Fruit fly (Drosophila melanogaster) whole organism, embryonic: ENCODE measurements around the gene ple.

Experiments used
- Atf6 ChIP-seq: fragments of 200-800 bp; sonication (Bioruptor generic); IDR thresholded peaks from 2 replicates; pipeline ENCODE4 v1.3.6; 2022; ENCODE audit warnings: missing biosample characterization, missing genetic modification characterization
- Bdp1 ChIP-seq: fragments of 200-800 bp; sonication (Bioruptor generic); optimal IDR thresholded peaks from 3 replicates; lab custom pipeline; 2016; ENCODE audit warnings: missing biosample characterization, missing genetic modification characterization
- Bgb ChIP-seq: fragments of 200-800 bp; sonication (Bioruptor generic); IDR thresholded peaks from 2 replicates; pipeline ENCODE4 v1.3.6; 2022; ENCODE audit warnings: missing biosample characterization, missing genetic modification characterization; ENCODE audit not compliant: partially characterized antibody
- CG10267 ChIP-seq: fragments of 200-800 bp; sonication (Bioruptor generic); optimal IDR thresholded peaks from 2 replicates; lab custom pipeline; 2018; ENCODE audit warnings: missing biosample characterization, mild to moderate bottlenecking, missing genetic modification characterization, moderate library complexity
- CG10274 ChIP-seq: fragments of 200-800 bp; sonication (Bioruptor generic); optimal IDR thresholded peaks from 3 replicates; lab custom pipeline; 2017; ENCODE audit warnings: missing biosample characterization, mild to moderate bottlenecking, missing genetic modification characterization
- CG10366 ChIP-seq: fragments of 200-800 bp; sonication (Bioruptor generic); IDR thresholded peaks from 2 replicates; pipeline ENCODE4 v1.3.6; 2022; ENCODE audit warnings: missing biosample characterization, missing genetic modification characterization
- CG11398 ChIP-seq: fragments of 200-800 bp; sonication (Bioruptor generic); optimal IDR thresholded peaks from 2 replicates; lab custom pipeline; 2016; ENCODE audit warnings: missing biosample characterization, missing genetic modification characterization
- CG14667 ChIP-seq: fragments of 200-800 bp; sonication (Bioruptor generic); IDR thresholded peaks from 2 replicates; pipeline ENCODE4 v1.3.6; 2022; ENCODE audit warnings: missing biosample characterization, missing genetic modification characterization
- CG1529 ChIP-seq: fragments of 200-800 bp; sonication (Bioruptor generic); optimal IDR thresholded peaks from 3 replicates; lab custom pipeline; 2018; ENCODE audit warnings: missing biosample characterization, missing genetic modification characterization
- CG15696 ChIP-seq: fragments of 200-800 bp; sonication (Bioruptor generic); optimal IDR thresholded peaks from 2 replicates; lab custom pipeline; 2019; ENCODE audit warnings: missing biosample characterization, mild to moderate bottlenecking, missing genetic modification characterization, moderate library complexity
- CG1832 ChIP-seq: fragments of 200-800 bp; sonication (Bioruptor generic); optimal IDR thresholded peaks from 2 replicates; lab custom pipeline; 2017; ENCODE audit warnings: missing biosample characterization, mild to moderate bottlenecking, missing genetic modification characterization, inconsistent platforms
- CG18599 ChIP-seq: fragments of 200-800 bp; sonication (Bioruptor generic); optimal IDR thresholded peaks from 3 replicates; lab custom pipeline; 2017; ENCODE audit warnings: missing biosample characterization, missing genetic modification characterization, mild to moderate bottlenecking, moderate library complexity, missing genetic modification reagents
- CG4730 ChIP-seq: fragments of 200-800 bp; sonication (Bioruptor generic); IDR thresholded peaks from 2 replicates; pipeline ENCODE4 v1.3.6; 2022; ENCODE audit warnings: missing biosample characterization, missing genetic modification characterization
- CG7556 ChIP-seq: fragments of 200-800 bp; sonication (Bioruptor generic); optimal IDR thresholded peaks from 2 replicates; lab custom pipeline; 2017; ENCODE audit warnings: missing biosample characterization, mild to moderate bottlenecking, missing genetic modification characterization
- Doc3 ChIP-seq: fragments of 200-800 bp; sonication (Bioruptor generic); IDR thresholded peaks from 3 replicates; pipeline ENCODE4 v1.3.6; 2022; ENCODE audit warnings: missing biosample characterization, missing genetic modification characterization; ENCODE audit not compliant: partially characterized antibody
- Dref ChIP-seq: fragments of 200-800 bp; sonication (Bioruptor generic); IDR thresholded peaks from 2 replicates; pipeline ENCODE4 v1.3.6; 2022; ENCODE audit warnings: missing biosample characterization, missing genetic modification characterization
- ERR ChIP-seq: fragments of 200-800 bp; sonication (Bioruptor generic); optimal IDR thresholded peaks from 2 replicates; lab custom pipeline; 2016; ENCODE audit warnings: missing biosample characterization, missing genetic modification characterization
- Fer1 ChIP-seq: fragments of 200-800 bp; sonication (Bioruptor generic); optimal IDR thresholded peaks from 2 replicates; lab custom pipeline; 2017; ENCODE audit warnings: missing biosample characterization, mild to moderate bottlenecking, missing genetic modification characterization
- Hmr ChIP-seq: fragments of 200-800 bp; sonication (Bioruptor generic); optimal IDR thresholded peaks from 3 replicates; lab custom pipeline; 2017; ENCODE audit warnings: mild to moderate bottlenecking, missing biosample characterization, missing genetic modification reagents, missing genetic modification characterization
- Lhr ChIP-seq: fragments of 200-800 bp; sonication (Bioruptor generic); optimal IDR thresholded peaks from 3 replicates; lab custom pipeline; 2017; ENCODE audit warnings: mild to moderate bottlenecking, missing biosample characterization, missing genetic modification reagents, missing genetic modification characterization
- Mrtf ChIP-seq: fragments of 200-800 bp; sonication (Bioruptor generic); IDR thresholded peaks from 3 replicates; pipeline ENCODE4 v1.3.6; 2022; ENCODE audit warnings: missing biosample characterization, missing genetic modification characterization
- Rfx ChIP-seq: fragments of 200-800 bp; sonication (Bioruptor generic); IDR thresholded peaks from 2 replicates; pipeline ENCODE4 v1.3.6; 2022; ENCODE audit warnings: missing biosample characterization, missing genetic modification characterization
- Six4 ChIP-seq: fragments of 200-800 bp; sonication (Bioruptor generic); optimal IDR thresholded peaks from 2 replicates; lab custom pipeline; 2016; ENCODE audit warnings: missing biosample characterization, missing genetic modification characterization
- Xbp1 ChIP-seq: fragments of 200-800 bp; sonication (Bioruptor generic); optimal IDR thresholded peaks from 3 replicates; lab custom pipeline; 2016; ENCODE audit warnings: missing biosample characterization, mild to moderate bottlenecking, missing genetic modification characterization
- amos ChIP-seq: fragments of 200-800 bp; sonication (Bioruptor generic); IDR thresholded peaks from 2 replicates; pipeline ENCODE4 v1.3.6; 2022; ENCODE audit warnings: missing biosample characterization, missing genetic modification characterization; ENCODE audit not compliant: partially characterized antibody
- bcd ChIP-seq: fragments of 200-800 bp; sonication (Bioruptor generic); optimal IDR thresholded peaks from 2 replicates; lab custom pipeline; 2017; ENCODE audit warnings: missing biosample characterization, mild to moderate bottlenecking, missing genetic modification characterization
- bowl ChIP-seq: fragments of 200-800 bp; sonication (Bioruptor generic); IDR thresholded peaks from 2 replicates; pipeline ENCODE4 v1.3.6; 2022; ENCODE audit warnings: missing biosample characterization, missing genetic modification characterization
- cad ChIP-seq: fragments of >200 bp; optimal IDR thresholded peaks from 2 replicates; lab custom pipeline; 2017; ENCODE audit warnings: missing biosample characterization, missing genetic modification characterization
- croc ChIP-seq: fragments of 200-800 bp; sonication (Bioruptor generic); conservative IDR thresholded peaks from 3 replicates; pipeline ENCODE4 v1.3.6; 2022; ENCODE audit warnings: missing biosample characterization, missing genetic modification characterization
- dan ChIP-seq: fragments of 200-800 bp; sonication (Bioruptor generic); IDR thresholded peaks from 2 replicates; pipeline ENCODE4 v1.3.6; 2022; ENCODE audit warnings: missing biosample characterization, missing genetic modification characterization
- disco-r ChIP-seq: fragments of 200-800 bp; sonication (Bioruptor generic); optimal IDR thresholded peaks from 2 replicates; lab custom pipeline; 2016; ENCODE audit warnings: missing biosample characterization, missing genetic modification characterization
- dysf ChIP-seq: fragments of 200-800 bp; sonication (Bioruptor generic); IDR thresholded peaks from 3 replicates; pipeline ENCODE4 v1.3.6; 2022; ENCODE audit warnings: missing biosample characterization, missing genetic modification characterization
- esg ChIP-seq: fragments of 200-800 bp; sonication (Bioruptor generic); conservative IDR thresholded peaks from 2 replicates; pipeline ENCODE4 v1.3.6; 2022; ENCODE audit warnings: missing biosample characterization, missing genetic modification characterization
- gce ChIP-seq: fragments of 200-800 bp; sonication (Bioruptor generic); IDR thresholded peaks from 3 replicates; pipeline ENCODE4 v1.3.6; 2022; ENCODE audit warnings: missing biosample characterization, missing genetic modification characterization
- hb ChIP-seq: fragments of 200-800 bp; sonication (Bioruptor generic); IDR thresholded peaks from 3 replicates; pipeline ENCODE4 v1.3.6; 2022; ENCODE audit warnings: missing biosample characterization, missing genetic modification characterization; ENCODE audit not compliant: partially characterized antibody
- lmd ChIP-seq: fragments of 200-800 bp; sonication (Bioruptor generic); IDR thresholded peaks from 2 replicates; pipeline ENCODE4 v1.3.6; 2022; ENCODE audit warnings: missing biosample characterization, missing genetic modification characterization
- lola ChIP-seq, 3 experiments: fragments of >200 bp in 2 of 3; fragments of 200-800 bp in 1 of 3; sonication (Bioruptor generic) in 1 of 3; optimal IDR thresholded peaks; 2 replicates each; lab custom pipeline; 2017 to 2019; ENCODE audit warnings: missing biosample characterization in 3 of 3, missing genetic modification characterization in 3 of 3, mild to moderate bottlenecking in 1 of 3, moderate library complexity in 1 of 3
- mirr ChIP-seq: fragments of 200-800 bp; sonication (Bioruptor generic); optimal IDR thresholded peaks from 3 replicates; lab custom pipeline; 2018; ENCODE audit warnings: missing biosample characterization, mild to moderate bottlenecking, missing genetic modification characterization
- nau ChIP-seq: fragments of 200-800 bp; sonication (Bioruptor generic); optimal IDR thresholded peaks from 3 replicates; lab custom pipeline; 2017; ENCODE audit warnings: missing biosample characterization, mild to moderate bottlenecking, missing genetic modification characterization, missing genetic modification reagents
- pita ChIP-seq: fragments of 200-800 bp; sonication (Bioruptor generic); optimal IDR thresholded peaks from 2 replicates; lab custom pipeline; 2017; ENCODE audit warnings: missing biosample characterization, mild to moderate bottlenecking, missing genetic modification characterization
- pum ChIP-seq: fragments of 200-800 bp; sonication (Bioruptor generic); optimal IDR thresholded peaks from 2 replicates; lab custom pipeline; 2016; ENCODE audit warnings: missing biosample characterization, missing genetic modification characterization
- pzg ChIP-seq: fragments of 200-800 bp; sonication (Bioruptor generic); optimal IDR thresholded peaks from 3 replicates; lab custom pipeline; 2018; ENCODE audit warnings: missing biosample characterization, mild to moderate bottlenecking, missing genetic modification characterization, moderate library complexity
- sd ChIP-seq: fragments of 200-800 bp; sonication (Bioruptor generic); optimal IDR thresholded peaks from 3 replicates; lab custom pipeline; 2018; ENCODE audit warnings: missing biosample characterization, mild to moderate bottlenecking, missing genetic modification characterization, moderate library complexity
- sug ChIP-seq: fragments of 200-800 bp; optimal IDR thresholded peaks from 2 replicates; lab custom pipeline; 2019; ENCODE audit warnings: missing biosample characterization, mild to moderate bottlenecking, missing genetic modification characterization, moderate library complexity
- tll ChIP-seq, 2 experiments: fragments of 200-800 bp in 1 of 2; fragments of >200 bp in 1 of 2; sonication (Bioruptor generic) in 1 of 2; optimal IDR thresholded peaks; 2 replicates each; lab custom pipeline; 2017 to 2019; ENCODE audit warnings: missing biosample characterization in 2 of 2, missing genetic modification characterization in 2 of 2, mild to moderate bottlenecking in 1 of 2, moderate library complexity in 1 of 2
- trem ChIP-seq: fragments of 200-800 bp; optimal IDR thresholded peaks from 3 replicates; lab custom pipeline; 2019; ENCODE audit warnings: missing biosample characterization, mild to moderate bottlenecking, missing genetic modification characterization, moderate library complexity
- wor ChIP-seq: fragments of 200-800 bp; sonication (Bioruptor generic); IDR thresholded peaks from 2 replicates; pipeline ENCODE4 v1.3.6; 2022; ENCODE audit warnings: missing biosample characterization, missing genetic modification characterization
- zen ChIP-seq: fragments of 200-800 bp; sonication (Bioruptor generic); optimal IDR thresholded peaks from 3 replicates; lab custom pipeline; 2018; ENCODE audit warnings: missing biosample characterization, mild to moderate bottlenecking, missing genetic modification characterization, moderate library complexity

Gene ple

dm6 chr3L:6752278-6753096, 33.2 kb upstream of the ple start, which contains the start of the genes velo and Sbds (continued):
- TF ChIP-seq tll (GFP tag; optimal IDR thresholded peaks at IDR 0.05; lab: Kevin White, UChicago) (peak in 1 of 2 experiments; percentile 4), sd (peak; percentile 33), Dref (GFP tag; lab: Robert Waterston, UW) (peak; percentile 86), lmd (GFP tag; lab: Robert Waterston, UW) (peak; percentile 35; the same call in 1 of the 2 replicates), bowl (GFP tag; lab: Robert Waterston, UW) (no peak; the same call in 1 of the 2 replicates), dysf (GFP tag; lab: Robert Waterston, UW) (0 out of 3 replicates have a peak, but pooled peaks have one; percentile 30), zen (tag; lab: Kevin White, UChicago) (peak; percentile 19), pita (no peak), mirr (peak; percentile 42), disco-r (GFP tag; lab: Kevin White, UChicago) (no peak), Bdp1 (GFP tag; lab: Kevin White, UChicago) (no peak), cad (no peak), Lhr (peak; percentile 38), croc (GFP tag; lab: Robert Waterston, UW) (no peak), Hmr (GFP tag; lab: Kevin White, UChicago) (peak; percentile 32), lola (GFP tag; optimal IDR thresholded peaks at IDR 0.05; lab: Kevin White, UChicago) (peak in 1 of 3 experiments; percentile 28), CG11398 (GFP tag; lab: Kevin White, UChicago) (no peak), wor (GFP tag; lab: Robert Waterston, UW) (no peak), CG15696 (peak; percentile 58), gce (GFP tag; lab: Robert Waterston, UW) (no peak), bcd (GFP tag; lab: Kevin White, UChicago) (peak; percentile 24), CG10267 (tag; lab: Kevin White, UChicago) (peak; percentile 48), Six4 (GFP tag; lab: Kevin White, UChicago) (peak; percentile 20), pum (GFP tag; lab: Kevin White, UChicago) (no peak), Mrtf (GFP tag; lab: Robert Waterston, UW) (no peak), sug (tag; lab: Kevin White, UChicago) (peak; percentile 62), hb (GFP tag; lab: Robert Waterston, UW) (peak; percentile 75; the same call in 2 of the 3 replicates), Rfx (GFP tag; lab: Robert Waterston, UW) (peak; percentile 70), Xbp1 (GFP tag; lab: Kevin White, UChicago) (peak; percentile 52), CG10366 (GFP tag; lab: Robert Waterston, UW) (peak; percentile 41), Doc3 (GFP tag; lab: Robert Waterston, UW) (peak; percentile 71), CG4730 (GFP tag; lab: Robert Waterston, UW) (no peak), CG14667 (0 out of 2 replicates have a peak, but pooled peaks have one; percentile 39), Atf6 (GFP tag; lab: Robert Waterston, UW) (peak; percentile 22; the same call in 1 of the 2 replicates), ERR (peak; percentile 14), amos (GFP tag; lab: Robert Waterston, UW) (peak; percentile 65), CG18599 (no peak), nau (GFP tag; lab: Kevin White, UChicago) (no peak), dan (no peak), trem (tag; lab: Kevin White, UChicago) (peak; percentile 48), Fer1 (GFP tag; lab: Kevin White, UChicago) (peak; percentile 36), CG7556 (GFP tag; lab: Kevin White, UChicago) (peak; percentile 43), CG1832 (no peak), Bgb (GFP tag; lab: Robert Waterston, UW) (peak; percentile 70), esg (GFP tag; lab: Robert Waterston, UW) (no peak), pzg (GFP tag; lab: Kevin White, UChicago) (peak; percentile 84), CG1529 (GFP tag; lab: Kevin White, UChicago) (no peak), CG10274 (GFP tag; lab: Kevin White, UChicago) (no peak)
